Fruit fly (Drosophila melanogaster): ENCODE results near the gene Nup107.
A peak's percentile ranks its signal among the peaks of the same experiment; 100 is the strongest.

Nup107 gene

DNA sequence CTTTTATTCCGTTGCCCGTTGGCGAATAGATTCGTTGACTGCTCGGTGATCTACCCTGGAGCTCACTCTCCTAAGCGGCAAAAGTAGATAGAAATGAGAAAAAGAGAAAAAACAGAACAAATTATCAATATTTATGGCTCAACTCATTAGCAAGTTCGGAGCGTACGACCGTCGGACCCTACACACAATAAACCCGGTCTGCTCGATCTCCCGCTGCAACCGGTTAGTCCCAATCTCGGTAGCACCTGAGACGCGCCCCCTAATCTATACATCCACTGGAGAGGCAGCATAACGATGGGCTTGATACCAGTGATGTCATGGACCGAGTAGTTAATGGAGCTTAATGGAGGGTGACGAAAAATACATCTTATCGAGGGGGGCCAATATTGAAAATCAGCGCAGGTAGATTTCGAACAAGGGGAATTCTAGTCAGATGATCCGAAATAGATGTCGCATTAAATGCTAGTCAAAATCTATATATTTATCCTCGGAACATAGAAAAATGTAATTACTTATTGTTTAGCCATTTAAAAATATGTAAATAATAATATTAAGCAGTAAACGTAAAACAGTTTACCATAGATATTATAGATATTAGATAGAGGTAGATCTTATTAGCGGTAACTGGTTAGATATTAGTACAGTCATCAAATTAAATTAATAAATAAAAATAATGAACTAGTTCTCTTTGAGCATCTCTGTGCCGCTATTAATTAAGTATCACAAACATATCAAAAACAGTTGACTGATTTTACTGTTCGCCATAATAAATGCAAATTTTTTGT, 48.7 kb downstream of the Nup107 start, which contains the start of gene CG7296:
TSS of gene CG7296 (minus strand) at position 58 of the 785 bp plus-strand sequence.
- TF ChIP-seq CG1621 (tag; optimal IDR thresholded peaks at IDR 0.05) (peak; percentile 33), spab (GFP tag; optimal IDR thresholded peaks at IDR 0.05) (no peak), Eip78C (GFP tag) (peak; percentile 10)

DNA sequence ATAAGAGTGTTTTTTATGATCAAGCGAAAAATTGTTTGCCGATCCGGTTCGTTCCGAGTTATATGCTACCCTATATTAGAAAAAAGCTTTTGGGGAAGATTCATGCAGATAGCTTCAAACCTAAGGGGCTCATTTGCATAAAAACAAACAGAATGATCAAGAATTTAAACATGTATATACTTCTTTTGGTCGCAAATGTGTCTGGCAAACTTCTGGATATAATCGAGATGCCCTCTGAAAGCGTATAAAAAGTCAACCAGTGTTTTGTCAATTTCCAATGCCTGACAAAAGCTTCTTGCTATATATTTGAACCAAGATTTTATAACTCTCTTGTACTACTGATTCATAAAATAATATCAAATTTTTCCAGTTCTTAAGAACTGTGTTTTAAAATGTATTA, 50.2 kb downstream of the Nup107 start:
- TF ChIP-seq ss (GFP tag; optimal IDR thresholded peaks at IDR 0.05), result no peak

DNA sequence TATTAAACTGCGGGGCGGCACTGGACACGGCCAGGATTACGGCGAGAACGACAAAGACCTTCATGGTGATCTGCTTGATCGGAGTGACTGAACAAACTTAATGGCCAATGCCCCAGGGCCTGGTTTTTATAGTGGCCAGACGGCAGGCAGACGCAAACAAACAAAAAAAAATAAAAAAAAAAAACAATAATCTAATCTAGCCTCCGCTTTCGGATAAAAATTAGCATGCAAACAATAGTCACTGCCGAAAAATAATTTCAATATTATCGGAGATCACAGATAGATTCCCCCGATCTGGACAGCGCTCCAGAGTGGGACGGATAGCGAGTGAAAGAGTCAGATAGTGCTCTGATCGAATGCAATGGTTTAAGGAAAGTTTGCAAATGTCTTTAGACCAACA, 51.6 kb downstream of the Nup107 start, which contains the start of gene CG7299:
TSS of gene CG7299 (minus strand) at position 101 of the 400 bp plus-strand sequence.
- TF ChIP-seq CG10669 (GFP tag; optimal IDR thresholded peaks at IDR 0.05) (no peak), Eip93F (GFP tag; optimal IDR thresholded peaks at IDR 0.05) (no peak), dac (GFP tag; optimal IDR thresholded peaks at IDR 0.05) (no peak), fkh (GFP tag; optimal IDR thresholded peaks at IDR 0.05) (no peak), CG8319 (GFP tag; optimal IDR thresholded peaks at IDR 0.05) (no peak), acj6 (GFP tag; optimal IDR thresholded peaks at IDR 0.05) (no peak)
